Fruit fly (Drosophila melanogaster) whole organism, embryonic: ENCODE results near the gene CG31792.

Experiments used
- Adf1 ChIP-seq: fragments of 200-800 bp; sonication (Bioruptor generic); IDR thresholded peaks from 2 replicates; pipeline ENCODE4 v1.3.6; 2022; ENCODE audit warnings: missing biosample characterization, missing genetic modification characterization
- Asciz ChIP-seq: fragments of 200-800 bp; sonication (Bioruptor generic); optimal IDR thresholded peaks from 2 replicates; lab custom pipeline; 2017; ENCODE audit warnings: missing biosample characterization, mild to moderate bottlenecking, missing genetic modification characterization, missing genetic modification reagents
- BtbVII ChIP-seq: fragments of 200-800 bp; sonication (Bioruptor generic); optimal IDR thresholded peaks from 3 replicates; lab custom pipeline; 2017; ENCODE audit warnings: missing biosample characterization, mild to moderate bottlenecking, missing genetic modification characterization
- CG10209 ChIP-seq: fragments of 200-800 bp; sonication (Bioruptor generic); optimal IDR thresholded peaks from 3 replicates; lab custom pipeline; 2017; ENCODE audit warnings: missing biosample characterization, mild to moderate bottlenecking, missing genetic modification characterization, missing genetic modification reagents
- CG10543 ChIP-seq: fragments of 200-800 bp; sonication (Bioruptor generic); optimal IDR thresholded peaks from 3 replicates; lab custom pipeline; 2017; ENCODE audit warnings: missing biosample characterization, mild to moderate bottlenecking, missing genetic modification characterization, moderate library complexity
- CG14050 ChIP-seq: fragments of 200-800 bp; sonication (Bioruptor generic); IDR thresholded peaks from 3 replicates; pipeline ENCODE4 v1.3.6; 2022; ENCODE audit warnings: missing biosample characterization, missing genetic modification characterization
- CG1529 ChIP-seq: fragments of 200-800 bp; sonication (Bioruptor generic); optimal IDR thresholded peaks from 3 replicates; lab custom pipeline; 2018; ENCODE audit warnings: missing biosample characterization, missing genetic modification characterization
- CG17912 ChIP-seq: fragments of 200-800 bp; sonication (Bioruptor generic); optimal IDR thresholded peaks from 2 replicates; lab custom pipeline; 2018; ENCODE audit warnings: missing biosample characterization, mild to moderate bottlenecking, missing genetic modification characterization
- CG2199 ChIP-seq: fragments of 200-800 bp; sonication (Bioruptor generic); IDR thresholded peaks from 3 replicates; pipeline ENCODE4 v1.3.6; 2022; ENCODE audit warnings: missing biosample characterization, missing genetic modification characterization
- CG32532 ChIP-seq: fragments of 200-800 bp; sonication (Bioruptor generic); IDR thresholded peaks from 2 replicates; pipeline ENCODE4 v1.3.6; 2022; ENCODE audit warnings: missing biosample characterization, missing genetic modification characterization
- CG34376 ChIP-seq: fragments of 200-800 bp; sonication (Bioruptor generic); optimal IDR thresholded peaks from 2 replicates; lab custom pipeline; 2018; ENCODE audit warnings: missing biosample characterization, mild to moderate bottlenecking, missing genetic modification characterization
- CG4404 ChIP-seq: fragments of 200-800 bp; sonication (Bioruptor generic); IDR thresholded peaks from 2 replicates; pipeline ENCODE4 v1.3.6; 2022; ENCODE audit warnings: missing biosample characterization, missing genetic modification characterization
- CG4820 ChIP-seq: fragments of 200-800 bp; sonication (Bioruptor generic); optimal IDR thresholded peaks from 3 replicates; lab custom pipeline; 2016; ENCODE audit warnings: missing biosample characterization, missing genetic modification characterization
- CG7271 ChIP-seq: fragments of 200-800 bp; sonication (Bioruptor generic); optimal IDR thresholded peaks from 2 replicates; lab custom pipeline; 2018; ENCODE audit warnings: missing biosample characterization, mild to moderate bottlenecking, missing genetic modification characterization, moderate library complexity
- CG7357 ChIP-seq: fragments of 200-800 bp; sonication (Bioruptor generic); IDR thresholded peaks from 3 replicates; pipeline ENCODE4 v1.3.6; 2022; ENCODE audit warnings: missing biosample characterization, missing genetic modification characterization
- CG7987 ChIP-seq: fragments of 200-800 bp; sonication (Bioruptor generic); optimal IDR thresholded peaks from 2 replicates; lab custom pipeline; 2018; ENCODE audit warnings: missing biosample characterization, mild to moderate bottlenecking, missing genetic modification characterization, moderate library complexity
- CG8290 ChIP-seq, 3 experiments: fragments of 200-800 bp; sonication (Bioruptor generic); optimal IDR thresholded peaks; 2 replicates each; lab custom pipeline; 2016 to 2019; ENCODE audit warnings: missing biosample characterization in 3 of 3, missing genetic modification characterization in 3 of 3, mild to moderate bottlenecking in 2 of 3, moderate library complexity in 1 of 3
- CG8924 ChIP-seq: fragments of 200-800 bp; optimal IDR thresholded peaks from 3 replicates; lab custom pipeline; 2019; ENCODE audit warnings: missing biosample characterization, mild to moderate bottlenecking, missing genetic modification characterization, moderate library complexity
- CG9437 ChIP-seq: fragments of 200-800 bp; sonication (Bioruptor generic); optimal IDR thresholded peaks from 2 replicates; lab custom pipeline; 2018; ENCODE audit warnings: missing biosample characterization, mild to moderate bottlenecking, missing genetic modification characterization
- CG9797 ChIP-seq: fragments of 200-800 bp; sonication (Bioruptor generic); optimal IDR thresholded peaks from 3 replicates; lab custom pipeline; 2018; ENCODE audit warnings: missing biosample characterization, mild to moderate bottlenecking, missing genetic modification characterization
- CG9876 ChIP-seq: fragments of 200-800 bp; sonication (Bioruptor generic); optimal IDR thresholded peaks from 2 replicates; lab custom pipeline; 2016; ENCODE audit warnings: missing biosample characterization, missing genetic modification characterization
- D19A ChIP-seq: fragments of 200-800 bp; optimal IDR thresholded peaks from 3 replicates; lab custom pipeline; 2019; ENCODE audit warnings: missing biosample characterization, mild to moderate bottlenecking, missing genetic modification characterization, moderate library complexity
- Drgx ChIP-seq: fragments of 200-800 bp; sonication (Bioruptor generic); IDR thresholded peaks from 2 replicates; pipeline ENCODE4 v1.3.6; 2022; ENCODE audit warnings: missing biosample characterization, missing genetic modification characterization
- GATAe ChIP-seq: fragments of 200-800 bp; sonication (Bioruptor generic); conservative IDR thresholded peaks from 2 replicates; pipeline ENCODE4 v1.3.6; 2022; ENCODE audit warnings: missing biosample characterization, missing genetic modification characterization
- HLH4C ChIP-seq: fragments of 200-800 bp; sonication (Bioruptor generic); IDR thresholded peaks from 3 replicates; pipeline ENCODE4 v1.3.6; 2022; ENCODE audit warnings: missing biosample characterization, missing genetic modification characterization; ENCODE audit not compliant: partially characterized antibody
- Hey ChIP-seq: fragments of 200-800 bp; sonication (Bioruptor generic); optimal IDR thresholded peaks from 3 replicates; lab custom pipeline; 2018; ENCODE audit warnings: missing biosample characterization, mild to moderate bottlenecking, missing genetic modification characterization
- HmgD ChIP-seq: fragments of 200-800 bp; sonication (Bioruptor generic); optimal IDR thresholded peaks from 3 replicates; lab custom pipeline; 2016; ENCODE audit warnings: missing biosample characterization, missing genetic modification characterization
- Kr ChIP-seq: fragments of 200-800 bp; sonication (Bioruptor generic); optimal IDR thresholded peaks from 2 replicates; lab custom pipeline; 2017; ENCODE audit warnings: missing biosample characterization, mild to moderate bottlenecking, missing genetic modification characterization
- Lhr ChIP-seq: fragments of 200-800 bp; sonication (Bioruptor generic); optimal IDR thresholded peaks from 3 replicates; lab custom pipeline; 2017; ENCODE audit warnings: mild to moderate bottlenecking, missing biosample characterization, missing genetic modification reagents, missing genetic modification characterization
- Myb ChIP-seq: fragments of 200-800 bp; sonication (Bioruptor generic); optimal IDR thresholded peaks from 2 replicates; lab custom pipeline; 2016; ENCODE audit warnings: missing biosample characterization, missing genetic modification characterization
- NC2α ChIP-seq: fragments of 200-800 bp; sonication (Bioruptor generic); optimal IDR thresholded peaks from 2 replicates; lab custom pipeline; 2016; ENCODE audit warnings: missing biosample characterization, missing genetic modification characterization
- Nf-YB ChIP-seq: fragments of 200-800 bp; sonication (Bioruptor generic); optimal IDR thresholded peaks from 3 replicates; lab custom pipeline; 2019; ENCODE audit warnings: missing biosample characterization, mild to moderate bottlenecking, missing genetic modification characterization, moderate library complexity
- Nf-YC ChIP-seq: fragments of 200-800 bp; optimal IDR thresholded peaks from 3 replicates; lab custom pipeline; 2019; ENCODE audit warnings: missing biosample characterization, mild to moderate bottlenecking, missing genetic modification characterization, moderate library complexity
- bsh ChIP-seq, 2 experiments: fragments of 200-800 bp; sonication (Bioruptor generic); optimal IDR thresholded peaks; 2 replicates each; lab custom pipeline; 2017 to 2018; ENCODE audit warnings: mild to moderate bottlenecking in 2 of 2, missing biosample characterization in 2 of 2, missing genetic modification characterization in 2 of 2, moderate library complexity in 1 of 2
- cato ChIP-seq: fragments of 200-800 bp; sonication (Bioruptor generic); optimal IDR thresholded peaks from 2 replicates; lab custom pipeline; 2016; ENCODE audit warnings: missing biosample characterization, missing genetic modification characterization, borderline replicate concordance
- chif ChIP-seq, 2 experiments: fragments of 200-800 bp; sonication (Bioruptor generic); optimal IDR thresholded peaks; 3 replicates each; lab custom pipeline; 2016; ENCODE audit warnings: missing biosample characterization in 2 of 2, missing genetic modification characterization in 2 of 2
- chinmo ChIP-seq: fragments of 200-800 bp; sonication (Bioruptor generic); IDR thresholded peaks from 4 replicates; pipeline ENCODE4 v1.3.6; 2022; ENCODE audit warnings: missing biosample characterization, missing genetic modification characterization; ENCODE audit not compliant: partially characterized antibody
- chm ChIP-seq: fragments of 200-800 bp; sonication (Bioruptor generic); IDR thresholded peaks from 2 replicates; pipeline ENCODE4 v1.3.6; 2022; ENCODE audit warnings: missing biosample characterization, missing genetic modification characterization
- crp ChIP-seq, 2 experiments: fragments of 200-800 bp; sonication (Bioruptor generic); optimal IDR thresholded peaks; 2 replicates in 1 of 2; 3 replicates in 1 of 2; lab custom pipeline; 2017; ENCODE audit warnings: missing biosample characterization in 2 of 2, missing genetic modification characterization in 2 of 2, mild to moderate bottlenecking in 1 of 2, moderate library complexity in 1 of 2
- da ChIP-seq: fragments of 200-800 bp; sonication (Bioruptor generic); optimal IDR thresholded peaks from 2 replicates; lab custom pipeline; 2016; ENCODE audit warnings: missing biosample characterization, missing genetic modification characterization
- exex ChIP-seq: fragments of 200-800 bp; sonication (Bioruptor generic); optimal IDR thresholded peaks from 4 replicates; lab custom pipeline; 2018; ENCODE audit warnings: missing biosample characterization, mild to moderate bottlenecking, missing genetic modification characterization, moderate library complexity
- inv ChIP-seq: fragments of 200-800 bp; sonication (Bioruptor generic); IDR thresholded peaks from 2 replicates; pipeline ENCODE4 v1.3.6; 2022; ENCODE audit warnings: missing biosample characterization, missing genetic modification characterization; ENCODE audit not compliant: partially characterized antibody
- jing ChIP-seq: fragments of 200-800 bp; sonication (Bioruptor generic); optimal IDR thresholded peaks from 2 replicates; lab custom pipeline; 2018; ENCODE audit warnings: missing biosample characterization, mild to moderate bottlenecking, missing genetic modification characterization
- mirr ChIP-seq: fragments of 200-800 bp; sonication (Bioruptor generic); optimal IDR thresholded peaks from 3 replicates; lab custom pipeline; 2018; ENCODE audit warnings: missing biosample characterization, mild to moderate bottlenecking, missing genetic modification characterization
- odd ChIP-seq: fragments of 200-800 bp; sonication (Bioruptor generic); optimal IDR thresholded peaks from 2 replicates; lab custom pipeline; 2017; ENCODE audit warnings: missing biosample characterization, mild to moderate bottlenecking, missing genetic modification characterization
- pho ChIP-seq: fragments of 200-800 bp; sonication (Bioruptor generic); optimal IDR thresholded peaks from 2 replicates; lab custom pipeline; 2016; ENCODE audit warnings: missing biosample characterization, missing genetic modification characterization
- sens ChIP-seq: fragments of 200-800 bp; sonication (Bioruptor generic); peaks from one replicate; lab custom pipeline; 2016; ENCODE audit warnings: missing biosample characterization, missing genetic modification characterization
- trh ChIP-seq: fragments of 200-800 bp; sonication (Bioruptor generic); optimal IDR thresholded peaks from 2 replicates; lab custom pipeline; 2016; ENCODE audit warnings: missing biosample characterization, missing genetic modification characterization

The CG31792 gene

dm6 chr2L:18967897-18968296 is 29.4 kb upstream of the CG31792 start (continued):
- no peak for TF ChIP-seq CG8924 (tag; lab: Kevin White, UChicago)
- no peak for TF ChIP-seq CG2199 (GFP tag; lab: Robert Waterston, UW)
- TF ChIP-seq Lhr (GFP tag; lab: Kevin White, UChicago), result no peak
- peak; percentile 74 for TF ChIP-seq GATAe (GFP tag; lab: Robert Waterston, UW)
- TF ChIP-seq Kr (GFP tag; lab: Kevin White, UChicago), result peak; percentile 46
- TF ChIP-seq CG34376 (GFP tag; lab: Kevin White, UChicago), result peak; percentile 8
- TF ChIP-seq Hey (tag; lab: Kevin White, UChicago), result peak; percentile 87
- no peak for TF ChIP-seq CG9797
- peak; percentile 27 for TF ChIP-seq BtbVII
- peak; percentile 69 for TF ChIP-seq CG1529 (GFP tag; lab: Kevin White, UChicago)
- peak; percentile 12 for TF ChIP-seq mirr (GFP tag; lab: Kevin White, UChicago)
- TF ChIP-seq Nf-YB (GFP tag; lab: Kevin White, UChicago), result no peak
- no peak for TF ChIP-seq Drgx (GFP tag; lab: Robert Waterston, UW)
- no peak for TF ChIP-seq inv (GFP tag; lab: Robert Waterston, UW)
- TF ChIP-seq CG10543 (GFP tag; lab: Kevin White, UChicago), result peak; percentile 33
- TF ChIP-seq CG8290 (GFP tag; optimal IDR thresholded peaks at IDR 0.05; lab: Kevin White, UChicago), result no peak
- TF ChIP-seq CG8290 (tag; optimal IDR thresholded peaks at IDR 0.05; lab: Kevin White, UChicago), result peak in 1 of 2 experiments; percentile 28
- TF ChIP-seq CG10209 (GFP tag; lab: Kevin White, UChicago), result no peak
- TF ChIP-seq exex (tag; lab: Kevin White, UChicago), result peak; percentile 68
- peak; percentile 15 for TF ChIP-seq D19A (tag; lab: Kevin White, UChicago)

- peak; percentile 32 for TF ChIP-seq pho (GFP tag; lab: Kevin White, UChicago)
- TF ChIP-seq bsh (GFP tag; optimal IDR thresholded peaks at IDR 0.05; lab: Kevin White, UChicago), result no peak
- no peak for TF ChIP-seq odd (GFP tag; lab: Kevin White, UChicago)
- no peak for TF ChIP-seq trh
- TF ChIP-seq CG7357 (GFP tag; lab: Robert Waterston, UW), result no peak
- no peak for TF ChIP-seq jing
- TF ChIP-seq cato, result no peak
- no peak for TF ChIP-seq Adf1 (GFP tag; lab: Robert Waterston, UW)
- TF ChIP-seq CG4820 (GFP tag; lab: Kevin White, UChicago), result no peak
- TF ChIP-seq HLH4C (GFP tag; lab: Robert Waterston, UW), result peak; percentile 91
- no peak for TF ChIP-seq CG9437 (GFP tag; lab: Kevin White, UChicago)
- no peak for TF ChIP-seq CG17912 (GFP tag; lab: Kevin White, UChicago)
- peak; percentile 40 for TF ChIP-seq Nf-YC
- no peak for TF ChIP-seq chm
- TF ChIP-seq crp (GFP tag; optimal IDR thresholded peaks at IDR 0.05; lab: Kevin White, UChicago), result peak in 1 of 2 experiments; percentile 69
- no peak for TF ChIP-seq CG4404 (GFP tag; lab: Robert Waterston, UW)
- TF ChIP-seq da (GFP tag; lab: Kevin White, UChicago), result no peak
- peak; percentile 67 for TF ChIP-seq HmgD (GFP tag; lab: Kevin White, UChicago)
- TF ChIP-seq chinmo (GFP tag; lab: Robert Waterston, UW), result peak; percentile 98
- peak; percentile 43 for TF ChIP-seq CG7271 (tag; lab: Kevin White, UChicago)
- TF ChIP-seq CG32532 (GFP tag; lab: Robert Waterston, UW), result no peak; the same call in 1 of the 2 replicates
- peak; percentile 31 for TF ChIP-seq Myb
- no peak for TF ChIP-seq CG14050 (GFP tag; lab: Robert Waterston, UW)
- peak; percentile 3 for TF ChIP-seq CG9876 (GFP tag; lab: Kevin White, UChicago)
- peak in 1 of 2 experiments; percentile 21 for TF ChIP-seq chif (GFP tag; optimal IDR thresholded peaks at IDR 0.05; lab: Kevin White, UChicago)
- TF ChIP-seq CG7987 (GFP tag; lab: Kevin White, UChicago), result peak; percentile 8
- no peak for TF ChIP-seq Asciz (GFP tag; lab: Kevin White, UChicago)
- TF ChIP-seq NC2α (GFP tag; lab: Kevin White, UChicago), result no peak
- TF ChIP-seq Nf-YB (GFP tag; lab: Kevin White, UChicago), result peak; percentile 16
- TF ChIP-seq sens, result peak; percentile 89
Measured at dm6 chr2L:18968370-18969105, 28.7 kb upstream of the CG31792 start, which contains the start of the genes Nak and Tango6. Gene Nak, minus strand, starts transcription at chr2L:18968744. Gene Tango6, plus strand, starts transcription at chr2L:18969028.
